Worm (Caenorhabditis elegans) whole organism, L4 larva: Measurements from ENCODE around the gene T10B10.4.
A peak's percentile ranks its signal among the peaks of the same experiment; 100 is the strongest.

Source experiments
- D1046.2 ChIP-seq: fragments of 200-800 bp; sonication (Bioruptor generic); IDR thresholded peaks from 2 replicates; pipeline ENCODE4 v1.3.6; 2022; ENCODE audit warnings: missing genetic modification characterization, missing compliant biosample characterization
- R02D3.7 ChIP-seq: fragments of 150-350 bp; sonication (generic microtip); optimal IDR thresholded peaks from 3 replicates; lab custom pipeline; 2014; ENCODE audit warnings: missing biosample characterization, missing genetic modification characterization
- aha-1 ChIP-seq: fragments of 150-350 bp; peaks from one replicate; lab custom pipeline; 2014; ENCODE audit warnings: missing biosample characterization, missing genetic modification characterization
- aly-2 ChIP-seq: sonication (generic microtip); optimal IDR thresholded peaks from 2 replicates; lab custom pipeline; 2018; ENCODE audit warnings: missing biosample characterization, missing genetic modification characterization
- dve-1 ChIP-seq: sonication (generic microtip); optimal IDR thresholded peaks from 2 replicates; lab custom pipeline; 2017; ENCODE audit warnings: antibody characterized with exemption, mild to moderate bottlenecking, missing genetic modification characterization, missing compliant biosample characterization; ENCODE audit not compliant: insufficient read depth
- fos-1 ChIP-seq: fragments of 150-350 bp; optimal IDR thresholded peaks from 2 replicates; lab custom pipeline; 2014; ENCODE audit warnings: missing biosample characterization, missing genetic modification characterization
- hlh-30 ChIP-seq: sonication (generic microtip); optimal IDR thresholded peaks from 2 replicates; lab custom pipeline; 2017; ENCODE audit warnings: antibody characterized with exemption, mild to moderate bottlenecking, missing genetic modification characterization, missing compliant biosample characterization; ENCODE audit not compliant: insufficient read depth
- hmg-1.1 ChIP-seq: fragments of 200-800 bp; sonication (Bioruptor generic); IDR thresholded peaks from 2 replicates; pipeline ENCODE4 v1.3.6; 2022; ENCODE audit warnings: missing genetic modification reagents, missing genetic modification characterization, missing compliant biosample characterization
- nhr-25 ChIP-seq: sonication (generic microtip); optimal IDR thresholded peaks from 2 replicates; lab custom pipeline; 2017; ENCODE audit warnings: missing genetic modification characterization, mild to moderate bottlenecking, missing compliant biosample characterization, antibody characterized with exemption, moderate library complexity, borderline replicate concordance; ENCODE audit not compliant: insufficient read depth
- nhr-41 ChIP-seq: fragments of 200-800 bp; sonication (Bioruptor generic); IDR thresholded peaks from 2 replicates; pipeline ENCODE4 v1.3.6; 2022; ENCODE audit warnings: missing genetic modification reagents, missing genetic modification characterization, missing compliant biosample characterization
- nhr-76 ChIP-seq: fragments of 150-350 bp; optimal IDR thresholded peaks from 2 replicates; lab custom pipeline; 2014; ENCODE audit warnings: missing biosample characterization, missing genetic modification characterization
- pha-4 ChIP-seq, 2 experiments: fragments of 150-350 bp in 1 of 2; fragments of 200-800 bp in 1 of 2; sonication (Bioruptor generic) in 1 of 2; IDR thresholded peaks in 1 of 2; optimal IDR thresholded peaks in 1 of 2; 2 replicates each; pipeline versions ENCODE4 v1.3.6 to Lab custom; 2014 to 2022; ENCODE audit warnings: missing genetic modification characterization in 2 of 2, missing genetic modification reagents in 2 of 2, missing biosample characterization in 1 of 2, missing compliant biosample characterization in 1 of 2
- skn-1 ChIP-seq: fragments of 150-350 bp; optimal IDR thresholded peaks from 2 replicates; lab custom pipeline; 2014; ENCODE audit warnings: missing biosample characterization, missing genetic modification characterization
- vab-7 ChIP-seq: fragments of 200-800 bp; sonication (Bioruptor generic); IDR thresholded peaks from 2 replicates; pipeline ENCODE4 v1.3.6; 2022; ENCODE audit warnings: missing genetic modification reagents, missing genetic modification characterization, missing compliant biosample characterization

DNA sequence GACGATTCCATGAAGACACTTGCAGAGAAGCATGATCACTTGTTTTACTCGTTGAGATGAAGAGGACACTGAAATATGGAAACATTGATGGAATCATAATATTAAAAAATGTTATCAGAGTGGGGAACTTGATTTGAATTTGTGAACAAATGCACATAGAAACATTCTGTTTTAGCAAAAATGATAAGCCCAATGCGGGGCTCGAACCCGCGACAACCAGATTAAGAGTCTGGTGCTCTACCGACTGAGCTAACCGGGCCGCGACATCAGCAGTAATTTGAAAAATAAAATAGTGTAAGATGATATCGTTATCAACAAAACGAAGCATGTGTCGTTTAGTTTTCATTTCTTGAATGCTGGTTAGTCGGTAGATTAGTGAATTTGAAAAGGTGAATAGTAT lies 51.2 kb downstream of the T10B10.4 start:
- TF ChIP-seq skn-1 (tag; lab: Kevin White, UChicago) = no peak
- TF ChIP-seq nhr-41 (GFP tag; lab: Robert Waterston, UW) = no peak
- 0 out of 2 replicates have a peak, but pooled peaks have one; percentile 38 for TF ChIP-seq vab-7
- TF ChIP-seq pha-4 (GFP tag; IDR thresholded peaks at IDR 0.05; lab: Robert Waterston, UW) = no peak
- TF ChIP-seq pha-4 (tag; optimal IDR thresholded peaks at IDR 0.05; lab: Kevin White, UChicago) = no peak
- no peak for TF ChIP-seq D1046.2 (GFP tag; lab: Robert Waterston, UW)
- no peak for TF ChIP-seq hmg-1.1 (GFP tag; lab: Robert Waterston, UW)
- no peak for TF ChIP-seq fos-1
- TF ChIP-seq R02D3.7 (tag; lab: Kevin White, UChicago) = no peak
- TF ChIP-seq dve-1 = no peak
- TF ChIP-seq aha-1 (tag; lab: Kevin White, UChicago) = no peak
- no peak for TF ChIP-seq hlh-30 (tag; lab: Kevin White, UChicago)
- TF ChIP-seq nhr-25 = no peak
- no peak for TF ChIP-seq nhr-76 (tag; lab: Kevin White, UChicago)
- TF ChIP-seq aly-2 = no peak
